Fruit fly (Drosophila melanogaster) Kc167 (cell line): ENCODE measurements around the gene CG9259.

Source experiments
- Sin3A ChIP-seq: fragments of >200 bp; optimal IDR thresholded peaks from 2 replicates; lab custom pipeline; 2018; ENCODE audit warnings: missing external identifiers
- h ChIP-seq: fragments of >200 bp; optimal IDR thresholded peaks from 3 replicates; lab custom pipeline; 2018; ENCODE audit warnings: missing external identifiers
- psq ChIP-seq: fragments of >200 bp; optimal IDR thresholded peaks from 2 replicates; lab custom pipeline; 2017; ENCODE audit warnings: missing external identifiers
- ttk ChIP-seq: sonication (Bioruptor generic); optimal IDR thresholded peaks from 2 replicates; lab custom pipeline; 2017; ENCODE audit warnings: missing external identifiers

DNA sequence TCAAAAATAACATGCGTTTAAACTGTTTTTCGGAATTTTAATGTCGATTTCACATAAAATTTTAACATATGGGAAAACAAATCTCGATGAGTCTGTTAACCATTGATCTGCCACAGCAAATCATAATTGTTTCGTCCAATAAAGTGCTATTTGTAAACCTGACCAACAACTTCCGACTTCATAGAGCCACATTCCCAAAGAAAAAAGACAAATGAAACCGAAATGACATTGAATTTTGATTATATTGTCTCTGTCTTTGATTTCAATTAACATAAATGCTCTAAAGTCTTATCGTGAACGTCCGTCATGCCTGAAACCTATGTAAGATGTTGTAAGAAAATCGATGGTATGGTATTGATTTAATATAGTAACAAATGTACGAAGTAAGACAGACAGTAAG is 15.9 kb upstream of the CG9259 start:
- TF ChIP-seq psq (lab: Kevin White, UChicago) (no peak), h (lab: Kevin White, UChicago) (no peak), ttk (lab: Kevin White, UChicago) (no peak), Sin3A (lab: Kevin White, UChicago) (no peak)
